Fruit fly (Drosophila melanogaster) whole organism: ENCODE data around the gene CG33310.

Source experiments
- CG8478 ChIP-seq: fragments of >200 bp; optimal IDR thresholded peaks from 2 replicates; lab custom pipeline; 2018; ENCODE audit warnings: inconsistent platforms
- Dll ChIP-seq: fragments of >200 bp; optimal IDR thresholded peaks from 2 replicates; lab custom pipeline; 2017
- EcR ChIP-seq, 2 experiments: fragments of >200 bp; optimal IDR thresholded peaks; 2 replicates each; lab custom pipeline; 2017; ENCODE audit warnings: missing biosample characterization in 2 of 2, missing genetic modification characterization in 2 of 2, missing genetic modification reagents in 2 of 2
- pan ChIP-seq: fragments of >200 bp; optimal IDR thresholded peaks from 2 replicates; lab custom pipeline; 2017
- psq ChIP-seq: fragments of >200 bp; optimal IDR thresholded peaks from 2 replicates; lab custom pipeline; 2017
- usp ChIP-seq: fragments of >200 bp; optimal IDR thresholded peaks from 2 replicates; lab custom pipeline; 2017; ENCODE audit warnings: missing biosample characterization, missing genetic modification characterization, mixed read lengths

DNA sequence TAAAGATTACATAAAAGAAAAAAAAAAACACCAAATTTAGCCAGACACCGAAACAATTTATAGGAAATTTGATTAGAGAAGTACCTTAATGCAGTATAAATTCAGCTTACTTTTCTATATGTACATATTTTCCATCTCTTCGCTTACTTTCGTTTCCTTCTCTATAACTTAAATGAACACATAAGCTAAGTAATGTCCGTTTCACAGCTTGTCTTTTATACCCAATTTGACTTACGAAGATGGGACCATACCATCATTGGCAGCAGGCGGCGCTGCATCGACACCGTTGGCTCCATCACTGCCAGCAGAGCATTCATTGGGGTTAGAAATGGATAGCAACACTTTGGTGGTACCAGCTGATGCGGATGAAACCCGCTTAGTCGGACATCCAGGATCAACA lies 43.5 kb downstream of the CG33310 start, which contains the start of gene vig:
- TF ChIP-seq CG8478, result no peak
- TF ChIP-seq pan, result no peak
- no peak for TF ChIP-seq psq (lab: Kevin White, UChicago)
- no peak for TF ChIP-seq EcR (GFP tag; optimal IDR thresholded peaks at IDR 0.05; lab: Kevin White, UChicago)
- TF ChIP-seq Dll (lab: Kevin White, UChicago), result no peak
- TF ChIP-seq usp, result no peak
